Fruit fly (Drosophila melanogaster) S2 (cell line): ENCODE data around the gene CG5608.

Experiments
- CG8478 ChIP-seq: fragments of >200 bp; optimal IDR thresholded peaks from 2 replicates; lab custom pipeline; 2018
- CTCF ChIP-seq, 2 experiments: fragments of >200 bp; optimal IDR thresholded peaks; 2 replicates each; lab custom pipeline; 2018

DNA sequence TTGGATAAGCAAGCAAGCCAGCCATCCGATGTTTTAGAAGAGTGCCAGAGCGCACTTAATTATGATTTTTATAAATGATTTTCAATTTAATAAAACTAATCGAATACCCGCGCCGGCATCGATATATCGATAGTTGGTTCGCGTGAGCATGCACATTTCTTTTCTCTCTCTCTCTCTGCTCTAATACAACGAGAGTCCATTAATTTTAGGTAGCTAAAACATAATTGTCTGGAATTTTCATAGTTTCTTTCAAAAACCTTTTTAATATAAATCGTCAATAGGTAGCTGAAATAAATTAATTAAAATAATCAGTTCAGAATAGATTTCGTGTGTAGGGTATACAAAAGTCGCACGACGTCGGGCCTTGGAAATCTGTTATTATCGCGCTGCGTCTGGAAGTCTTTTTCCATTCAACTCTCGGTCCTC is 16.2 kb downstream of the CG5608 start, which contains the start of gene CG18549:
- TF ChIP-seq CTCF (optimal IDR thresholded peaks at IDR 0.05; lab: Kevin White, UChicago) (no peak), CG8478 (lab: Kevin White, UChicago) (no peak)
